Fruit fly (Drosophila melanogaster) whole organism, embryonic: ENCODE data around the gene mRRF2.
A peak's percentile ranks its signal among the peaks of the same experiment; 100 is the strongest.

Experiments
- Abd-B ChIP-seq: fragments of 200-800 bp; sonication (Bioruptor generic); optimal IDR thresholded peaks from 2 replicates; lab custom pipeline; 2018; ENCODE audit warnings: missing biosample characterization, mild to moderate bottlenecking, missing genetic modification characterization, moderate library complexity
- C15 ChIP-seq: fragments of 200-800 bp; sonication (Bioruptor generic); IDR thresholded peaks from 3 replicates; pipeline ENCODE4 v1.3.6; 2022; ENCODE audit warnings: missing biosample characterization, missing genetic modification characterization
- CG10267 ChIP-seq: fragments of 200-800 bp; sonication (Bioruptor generic); optimal IDR thresholded peaks from 2 replicates; lab custom pipeline; 2018; ENCODE audit warnings: missing biosample characterization, mild to moderate bottlenecking, missing genetic modification characterization, moderate library complexity
- CG11247 ChIP-seq: fragments of 200-800 bp; sonication (Bioruptor generic); IDR thresholded peaks from 2 replicates; pipeline ENCODE4 v1.3.6; 2022; ENCODE audit warnings: missing biosample characterization, missing genetic modification characterization
- CG12071 ChIP-seq: fragments of 200-800 bp; sonication (Bioruptor generic); optimal IDR thresholded peaks from 3 replicates; lab custom pipeline; 2018; ENCODE audit warnings: missing biosample characterization, mild to moderate bottlenecking, missing genetic modification characterization
- CG12236 ChIP-seq: fragments of 200-800 bp; sonication (Bioruptor generic); optimal IDR thresholded peaks from 2 replicates; lab custom pipeline; 2016; ENCODE audit warnings: missing biosample characterization, missing genetic modification characterization
- CG1233 ChIP-seq: fragments of 200-800 bp; sonication (Bioruptor generic); optimal IDR thresholded peaks from 4 replicates; lab custom pipeline; 2018; ENCODE audit warnings: missing biosample characterization, mild to moderate bottlenecking, missing genetic modification characterization
- CG12391 ChIP-seq: fragments of 200-800 bp; sonication (Bioruptor generic); optimal IDR thresholded peaks from 3 replicates; lab custom pipeline; 2018; ENCODE audit warnings: missing biosample characterization, mild to moderate bottlenecking, missing genetic modification characterization, moderate library complexity
- CG14050 ChIP-seq: fragments of 200-800 bp; sonication (Bioruptor generic); IDR thresholded peaks from 3 replicates; pipeline ENCODE4 v1.3.6; 2022; ENCODE audit warnings: missing biosample characterization, missing genetic modification characterization
- CG17186 ChIP-seq: fragments of 200-800 bp; sonication (Bioruptor generic); optimal IDR thresholded peaks from 3 replicates; lab custom pipeline; 2017; ENCODE audit warnings: missing biosample characterization, missing genetic modification reagents, missing genetic modification characterization
- CG17385 ChIP-seq: fragments of 200-800 bp; sonication (Bioruptor generic); optimal IDR thresholded peaks from 3 replicates; lab custom pipeline; 2018; ENCODE audit warnings: missing biosample characterization, mild to moderate bottlenecking, missing genetic modification characterization
- CG17612 ChIP-seq: fragments of 200-800 bp; sonication (Bioruptor generic); IDR thresholded peaks from 2 replicates; pipeline ENCODE4 v1.3.6; 2022; ENCODE audit warnings: missing biosample characterization, missing genetic modification characterization
- CG17829 ChIP-seq: fragments of 200-800 bp; optimal IDR thresholded peaks from 2 replicates; lab custom pipeline; 2019; ENCODE audit warnings: missing biosample characterization, mild to moderate bottlenecking, missing genetic modification characterization, moderate library complexity
- CG3838 ChIP-seq: fragments of 200-800 bp; sonication (Bioruptor generic); optimal IDR thresholded peaks from 3 replicates; lab custom pipeline; 2016; ENCODE audit warnings: missing biosample characterization, missing genetic modification characterization
- CG4282 ChIP-seq: fragments of 200-800 bp; sonication (Bioruptor generic); optimal IDR thresholded peaks from 2 replicates; lab custom pipeline; 2016; ENCODE audit warnings: missing biosample characterization, missing genetic modification characterization
- CG7745 ChIP-seq: fragments of 200-800 bp; sonication (Bioruptor generic); optimal IDR thresholded peaks from 2 replicates; lab custom pipeline; 2018; ENCODE audit warnings: missing biosample characterization, mild to moderate bottlenecking, missing genetic modification characterization, moderate library complexity
- CG7928 ChIP-seq: fragments of 200-800 bp; sonication (Bioruptor generic); optimal IDR thresholded peaks from 2 replicates; lab custom pipeline; 2017; ENCODE audit warnings: missing biosample characterization, mild to moderate bottlenecking, missing genetic modification characterization
- Chrac-16 ChIP-seq: fragments of 200-800 bp; sonication (Bioruptor generic); optimal IDR thresholded peaks from 3 replicates; lab custom pipeline; 2016; ENCODE audit warnings: missing biosample characterization, missing genetic modification characterization
- CoRest ChIP-seq: fragments of 200-800 bp; sonication (Bioruptor generic); optimal IDR thresholded peaks from 3 replicates; lab custom pipeline; 2018; ENCODE audit warnings: missing biosample characterization, mild to moderate bottlenecking, missing genetic modification characterization, moderate library complexity
- D ChIP-seq, 2 experiments: fragments of 200-800 bp in 1 of 2; fragments of >200 bp in 1 of 2; sonication (Bioruptor generic) in 1 of 2; optimal IDR thresholded peaks; 2 replicates in 1 of 2; 3 replicates in 1 of 2; lab custom pipeline; 2017; ENCODE audit warnings: mild to moderate bottlenecking in 1 of 2, missing biosample characterization in 1 of 2, missing genetic modification characterization in 1 of 2, missing genetic modification reagents in 1 of 2
- E2f1 ChIP-seq: fragments of 200-800 bp; sonication (Bioruptor generic); IDR thresholded peaks from 2 replicates; pipeline ENCODE4 v1.3.6; 2022; ENCODE audit warnings: missing biosample characterization, missing genetic modification characterization
- HLHmδ ChIP-seq: fragments of 200-800 bp; sonication (Bioruptor generic); optimal IDR thresholded peaks from 2 replicates; lab custom pipeline; 2018; ENCODE audit warnings: missing biosample characterization, mild to moderate bottlenecking, missing genetic modification characterization, moderate library complexity
- HmgZ ChIP-seq: fragments of 200-800 bp; sonication (Bioruptor generic); optimal IDR thresholded peaks from 2 replicates; lab custom pipeline; 2018; ENCODE audit warnings: missing biosample characterization, mild to moderate bottlenecking, missing genetic modification characterization
- MTF-1 ChIP-seq: fragments of 200-800 bp; sonication (Bioruptor generic); optimal IDR thresholded peaks from 2 replicates; lab custom pipeline; 2018; ENCODE audit warnings: missing biosample characterization, mild to moderate bottlenecking, missing genetic modification characterization, borderline replicate concordance
- Mad ChIP-seq: fragments of 200-800 bp; sonication (Bioruptor generic); optimal IDR thresholded peaks from 2 replicates; lab custom pipeline; 2016; ENCODE audit warnings: missing biosample characterization, missing genetic modification characterization
- Nf-YB ChIP-seq: fragments of 200-800 bp; sonication (Bioruptor generic); optimal IDR thresholded peaks from 3 replicates; lab custom pipeline; 2019; ENCODE audit warnings: missing biosample characterization, mild to moderate bottlenecking, missing genetic modification characterization, moderate library complexity
- Nf-YC ChIP-seq: fragments of 200-800 bp; optimal IDR thresholded peaks from 3 replicates; lab custom pipeline; 2019; ENCODE audit warnings: missing biosample characterization, mild to moderate bottlenecking, missing genetic modification characterization, moderate library complexity
- Oaz ChIP-seq: fragments of 200-800 bp; sonication (Bioruptor generic); IDR thresholded peaks from 2 replicates; pipeline ENCODE4 v1.3.6; 2022; ENCODE audit warnings: missing biosample characterization, missing genetic modification characterization
- Sry-δ ChIP-seq: fragments of 200-800 bp; sonication (Bioruptor generic); optimal IDR thresholded peaks from 2 replicates; lab custom pipeline; 2016; ENCODE audit warnings: missing biosample characterization, missing genetic modification characterization
- bcd ChIP-seq: fragments of 200-800 bp; sonication (Bioruptor generic); optimal IDR thresholded peaks from 2 replicates; lab custom pipeline; 2017; ENCODE audit warnings: missing biosample characterization, mild to moderate bottlenecking, missing genetic modification characterization
- bowl ChIP-seq: fragments of 200-800 bp; sonication (Bioruptor generic); IDR thresholded peaks from 2 replicates; pipeline ENCODE4 v1.3.6; 2022; ENCODE audit warnings: missing biosample characterization, missing genetic modification characterization
- crp ChIP-seq, 2 experiments: fragments of 200-800 bp; sonication (Bioruptor generic); optimal IDR thresholded peaks; 2 replicates in 1 of 2; 3 replicates in 1 of 2; lab custom pipeline; 2017; ENCODE audit warnings: missing biosample characterization in 2 of 2, missing genetic modification characterization in 2 of 2, mild to moderate bottlenecking in 1 of 2, moderate library complexity in 1 of 2
- dmrt11E ChIP-seq: fragments of 200-800 bp; sonication (Bioruptor generic); optimal IDR thresholded peaks from 3 replicates; lab custom pipeline; 2018; ENCODE audit warnings: missing biosample characterization, mild to moderate bottlenecking, missing genetic modification characterization, moderate library complexity
- fd96Cb ChIP-seq: fragments of 200-800 bp; sonication (Bioruptor generic); optimal IDR thresholded peaks from 2 replicates; lab custom pipeline; 2018; ENCODE audit warnings: missing biosample characterization, mild to moderate bottlenecking, missing genetic modification characterization, moderate library complexity
- ham ChIP-seq: fragments of 200-800 bp; sonication (Bioruptor generic); IDR thresholded peaks from 2 replicates; pipeline ENCODE4 v1.3.6; 2022; ENCODE audit warnings: missing biosample characterization, missing genetic modification characterization
- insv ChIP-seq, 2 experiments: fragments of 200-800 bp; sonication (Bioruptor generic); optimal IDR thresholded peaks; 3 replicates each; lab custom pipeline; 2016 to 2018; ENCODE audit warnings: missing biosample characterization in 2 of 2, missing genetic modification characterization in 2 of 2
- jigr1 ChIP-seq: fragments of 200-800 bp; sonication (Bioruptor generic); IDR thresholded peaks from 3 replicates; pipeline ENCODE4 v1.3.6; 2022; ENCODE audit warnings: missing biosample characterization, missing genetic modification characterization
- klu ChIP-seq: fragments of 200-800 bp; sonication (Bioruptor generic); IDR thresholded peaks from 2 replicates; pipeline ENCODE4 v1.3.6; 2022; ENCODE audit warnings: missing biosample characterization, missing genetic modification characterization
- kni ChIP-seq: fragments of 200-800 bp; sonication (Bioruptor generic); optimal IDR thresholded peaks from 3 replicates; lab custom pipeline; 2017; ENCODE audit warnings: mild to moderate bottlenecking, missing biosample characterization, missing genetic modification reagents, missing genetic modification characterization
- nerfin-1 ChIP-seq: fragments of 200-800 bp; sonication (Bioruptor generic); optimal IDR thresholded peaks from 3 replicates; lab custom pipeline; 2019; ENCODE audit warnings: missing biosample characterization, mild to moderate bottlenecking, missing genetic modification characterization, moderate library complexity
- oc ChIP-seq: fragments of 200-800 bp; sonication (Bioruptor generic); optimal IDR thresholded peaks from 2 replicates; lab custom pipeline; 2018; ENCODE audit warnings: missing biosample characterization, mild to moderate bottlenecking, missing genetic modification characterization, moderate library complexity
- peb ChIP-seq: fragments of 200-800 bp; sonication (Bioruptor generic); IDR thresholded peaks from 2 replicates; pipeline ENCODE4 v1.3.6; 2022; ENCODE audit warnings: missing biosample characterization, missing genetic modification characterization
- pnt ChIP-seq: fragments of 200-800 bp; sonication (Bioruptor generic); optimal IDR thresholded peaks from 3 replicates; lab custom pipeline; 2016; ENCODE audit warnings: missing biosample characterization, missing genetic modification characterization
- run ChIP-seq: fragments of 200-800 bp; sonication (Bioruptor generic); optimal IDR thresholded peaks from 3 replicates; lab custom pipeline; 2018; ENCODE audit warnings: missing biosample characterization, mild to moderate bottlenecking, missing genetic modification characterization
- sim ChIP-seq: fragments of 200-800 bp; sonication (Bioruptor generic); IDR thresholded peaks from 2 replicates; pipeline ENCODE4 v1.3.6; 2022; ENCODE audit warnings: missing biosample characterization, missing genetic modification characterization
- so ChIP-seq: fragments of 200-800 bp; sonication (Bioruptor generic); IDR thresholded peaks from 3 replicates; pipeline ENCODE4 v1.3.6; 2022; ENCODE audit warnings: missing biosample characterization, missing genetic modification characterization
- stc ChIP-seq: fragments of 200-800 bp; sonication (Bioruptor generic); IDR thresholded peaks from 2 replicates; pipeline ENCODE4 v1.3.6; 2022; ENCODE audit warnings: missing biosample characterization, missing genetic modification characterization
- tin ChIP-seq: fragments of 200-800 bp; sonication (Bioruptor generic); optimal IDR thresholded peaks from 3 replicates; lab custom pipeline; 2016; ENCODE audit warnings: missing biosample characterization, missing genetic modification characterization
- ttk ChIP-seq: fragments of 200-800 bp; sonication (Bioruptor generic); IDR thresholded peaks from 2 replicates; pipeline ENCODE4 v2.1.2; 2022; ENCODE audit warnings: missing biosample characterization, missing genetic modification characterization
- tup ChIP-seq: fragments of 200-800 bp; sonication (Bioruptor generic); optimal IDR thresholded peaks from 2 replicates; lab custom pipeline; 2016; ENCODE audit warnings: missing biosample characterization, mild to moderate bottlenecking, missing genetic modification characterization, moderate library complexity
- usp ChIP-seq: fragments of >200 bp; optimal IDR thresholded peaks from 2 replicates; lab custom pipeline; 2017; ENCODE audit warnings: missing biosample characterization, missing genetic modification characterization
- vfl ChIP-seq: fragments of 200-800 bp; sonication (Bioruptor generic); optimal IDR thresholded peaks from 2 replicates; lab custom pipeline; 2016; ENCODE audit warnings: missing biosample characterization, missing genetic modification characterization

mRRF2 gene

dm6 chr3R:22573590-22573989 is 39.9 kb upstream of the mRRF2 start (continued):
- TF ChIP-seq CG12071 = no peak
- no peak for TF ChIP-seq so (GFP tag; lab: Robert Waterston, UW)
- TF ChIP-seq ttk (GFP tag; lab: Robert Waterston, UW) = no peak
- TF ChIP-seq pnt = no peak
- TF ChIP-seq CG17385 = peak; percentile 38
- TF ChIP-seq HmgZ (tag; lab: Kevin White, UChicago) = no peak
- no peak for TF ChIP-seq fd96Cb (tag; lab: Kevin White, UChicago)
- peak; percentile 3 for TF ChIP-seq CoRest (tag; lab: Kevin White, UChicago)
- no peak for TF ChIP-seq usp (GFP tag; lab: Kevin White, UChicago)
- TF ChIP-seq Chrac-16 (GFP tag; lab: Kevin White, UChicago) = no peak
- no peak for TF ChIP-seq oc (tag; lab: Kevin White, UChicago)
- TF ChIP-seq Nf-YB (GFP tag; lab: Kevin White, UChicago) = no peak
- TF ChIP-seq CG4282 (GFP tag; lab: Kevin White, UChicago) = no peak
- TF ChIP-seq insv (GFP tag; optimal IDR thresholded peaks at IDR 0.05; lab: Kevin White, UChicago) = no peak
- no peak for TF ChIP-seq bcd (GFP tag; lab: Kevin White, UChicago)
- TF ChIP-seq CG12391 = no peak
- TF ChIP-seq CG10267 (tag; lab: Kevin White, UChicago) = no peak
- TF ChIP-seq CG17612 (GFP tag; lab: Robert Waterston, UW) = no peak
- peak; percentile 56 for TF ChIP-seq kni
- TF ChIP-seq Oaz = no peak
- no peak for TF ChIP-seq bowl
- no peak for TF ChIP-seq HLHmδ
- TF ChIP-seq CG3838 (GFP tag; lab: Kevin White, UChicago) = no peak
- TF ChIP-seq crp (GFP tag; optimal IDR thresholded peaks at IDR 0.05; lab: Kevin White, UChicago) = no peak
- TF ChIP-seq MTF-1 (GFP tag; lab: Kevin White, UChicago) = no peak
- TF ChIP-seq peb (GFP tag; lab: Robert Waterston, UW) = no peak
- TF ChIP-seq CG17186 (GFP tag; lab: Kevin White, UChicago) = no peak
- TF ChIP-seq Abd-B (GFP tag; lab: Kevin White, UChicago) = no peak
- TF ChIP-seq ham (GFP tag; lab: Robert Waterston, UW) = no peak
- TF ChIP-seq CG7928 (GFP tag; lab: Kevin White, UChicago) = no peak
- peak; percentile 11 for TF ChIP-seq CG1233
- no peak for TF ChIP-seq C15 (GFP tag; lab: Robert Waterston, UW)
- TF ChIP-seq sim (GFP tag; lab: Robert Waterston, UW) = no peak
- TF ChIP-seq CG7745 (tag; lab: Kevin White, UChicago) = no peak
- no peak for TF ChIP-seq Nf-YC (tag; lab: Kevin White, UChicago)
- no peak for TF ChIP-seq CG12236 (GFP tag; lab: Kevin White, UChicago)
- TF ChIP-seq CG11247 = no peak
- no peak for TF ChIP-seq CG17829 (tag; lab: Kevin White, UChicago)
- no peak for TF ChIP-seq stc (GFP tag; lab: Robert Waterston, UW)
- no peak for TF ChIP-seq Sry-δ (GFP tag; lab: Kevin White, UChicago)
- TF ChIP-seq Mad (GFP tag; lab: Kevin White, UChicago) = no peak
- no peak for TF ChIP-seq tin
- no peak for TF ChIP-seq jigr1 (GFP tag; lab: Robert Waterston, UW)
- no peak for TF ChIP-seq E2f1 (GFP tag; lab: Robert Waterston, UW)
- no peak for TF ChIP-seq D (optimal IDR thresholded peaks at IDR 0.05; lab: Kevin White, UChicago)
- TF ChIP-seq D (GFP tag; optimal IDR thresholded peaks at IDR 0.05; lab: Kevin White, UChicago) = no peak
- no peak for TF ChIP-seq dmrt11E (tag; lab: Kevin White, UChicago)
- TF ChIP-seq vfl (GFP tag; lab: Kevin White, UChicago) = no peak
- no peak for TF ChIP-seq klu (GFP tag; lab: Robert Waterston, UW)
- no peak for TF ChIP-seq run
- no peak for TF ChIP-seq tup (GFP tag; lab: Kevin White, UChicago)
- TF ChIP-seq CG14050 = no peak
- TF ChIP-seq nerfin-1 = no peak
